Fruit fly (Drosophila melanogaster): ENCODE results near the gene CG10565.

Gene CG10565

dm6 chr3L:21175531-21176271, 39.5 kb upstream of the CG10565 start (continued):
- no peak for TF ChIP-seq Ravus (GFP tag; IDR thresholded peaks at IDR 0.05)
- no peak for TF ChIP-seq Aef1 (GFP tag; IDR thresholded peaks at IDR 0.05)
- peak; percentile 50; the same call in 1 of the 2 replicates for TF ChIP-seq MBD-R2 (GFP tag; IDR thresholded peaks at IDR 0.05)
- no peak for TF ChIP-seq grn (GFP tag; optimal IDR thresholded peaks at IDR 0.05)
- no peak for TF ChIP-seq CG3065 (GFP tag; optimal IDR thresholded peaks at IDR 0.05)
- no peak for TF ChIP-seq CG1529 (GFP tag; optimal IDR thresholded peaks at IDR 0.05)
- TF ChIP-seq CG1792 (GFP tag; optimal IDR thresholded peaks at IDR 0.05), result no peak
- TF ChIP-seq Opbp (GFP tag; IDR thresholded peaks at IDR 0.05; ENCODE audit: partially characterized antibody), result peak; percentile 22; the same call in 1 of the 3 replicates
- TF ChIP-seq ci (GFP tag; IDR thresholded peaks at IDR 0.05), result 0 out of 3 replicates have a peak, but pooled peaks have one; percentile 50
- TF ChIP-seq Bdp1 (GFP tag; optimal IDR thresholded peaks at IDR 0.05), result no peak
- TF ChIP-seq dimm (GFP tag; IDR thresholded peaks at IDR 0.05), result no peak
- no peak for TF ChIP-seq nerfin-2 (GFP tag; IDR thresholded peaks at IDR 0.05; ENCODE audit: partially characterized antibody)
- no peak for TF ChIP-seq mld (GFP tag; IDR thresholded peaks at IDR 0.05; ENCODE audit: partially characterized antibody)
- no peak for TF ChIP-seq cg (GFP tag; optimal IDR thresholded peaks at IDR 0.05)
- no peak for TF ChIP-seq CG18764 (GFP tag; optimal IDR thresholded peaks at IDR 0.05)
- no peak for TF ChIP-seq Sox100B (GFP tag; optimal IDR thresholded peaks at IDR 0.05)
- no peak for TF ChIP-seq CG13296 (GFP tag; optimal IDR thresholded peaks at IDR 0.05)
- TF ChIP-seq Ets97D (GFP tag; optimal IDR thresholded peaks at IDR 0.05), result peak; percentile 70
- no peak for TF ChIP-seq Bteb2 (GFP tag; optimal IDR thresholded peaks at IDR 0.05)
- no peak for TF ChIP-seq unpg (GFP tag; optimal IDR thresholded peaks at IDR 0.05)
- TF ChIP-seq BtbVII (GFP tag; optimal IDR thresholded peaks at IDR 0.05), result no peak
- TF ChIP-seq eve (GFP tag; optimal IDR thresholded peaks at IDR 0.05), result no peak
- peak; percentile 45 for TF ChIP-seq chn (GFP tag; optimal IDR thresholded peaks at IDR 0.05)
- TF ChIP-seq oc (tag; optimal IDR thresholded peaks at IDR 0.05), result no peak
- TF ChIP-seq CG4360 (GFP tag; IDR thresholded peaks at IDR 0.05), result peak; percentile 49; the same call in 1 of the 2 replicates
- no peak for TF ChIP-seq CG9609 (GFP tag; optimal IDR thresholded peaks at IDR 0.05)
- peak; percentile 38 for TF ChIP-seq ewg (GFP tag; optimal IDR thresholded peaks at IDR 0.05)
- TF ChIP-seq CG15479 (GFP tag; optimal IDR thresholded peaks at IDR 0.05), result no peak
- TF ChIP-seq Hr51 (GFP tag; optimal IDR thresholded peaks at IDR 0.05), result no peak
- TF ChIP-seq CG16815 (GFP tag; optimal IDR thresholded peaks at IDR 0.05), result no peak
- no peak for TF ChIP-seq Doc2 (GFP tag; IDR thresholded peaks at IDR 0.05)
- TF ChIP-seq Sry-δ (GFP tag; optimal IDR thresholded peaks at IDR 0.05), result peak; percentile 66
- TF ChIP-seq scrt (GFP tag; optimal IDR thresholded peaks at IDR 0.05), result no peak
- no peak for TF ChIP-seq Hr3 (GFP tag; optimal IDR thresholded peaks at IDR 0.05)
- peak; percentile 92 for TF ChIP-seq CG3995 (GFP tag; optimal IDR thresholded peaks at IDR 0.05)
- TF ChIP-seq CG42726 (GFP tag; IDR thresholded peaks at IDR 0.05; ENCODE audit: partially characterized antibody), result no peak
- no peak for TF ChIP-seq Usf (GFP tag; optimal IDR thresholded peaks at IDR 0.05)
- no peak for TF ChIP-seq CG8281 (tag; optimal IDR thresholded peaks at IDR 0.05)
- TF ChIP-seq maf-S (GFP tag; optimal IDR thresholded peaks at IDR 0.05), result no peak
- no peak for TF ChIP-seq odd (GFP tag; optimal IDR thresholded peaks at IDR 0.05)
- no peak for TF ChIP-seq CG1024 (GFP tag; IDR thresholded peaks at IDR 0.05)
- TF ChIP-seq Scr (GFP tag; IDR thresholded peaks at IDR 0.05; ENCODE audit: partially characterized antibody), result peak; percentile 53
- TF ChIP-seq Hand (GFP tag; optimal IDR thresholded peaks at IDR 0.05), result no peak
- no peak for TF ChIP-seq twi (tag; optimal IDR thresholded peaks at IDR 0.05)
- TF ChIP-seq CG4617 (GFP tag; optimal IDR thresholded peaks at IDR 0.05; ENCODE audit: borderline replicate concordance), result peak; percentile 82
- TF ChIP-seq lab (GFP tag; optimal IDR thresholded peaks at IDR 0.05), result no peak
- TF ChIP-seq bsh (GFP tag; optimal IDR thresholded peaks at IDR 0.05), result no peak
- no peak for TF ChIP-seq otp (GFP tag; IDR thresholded peaks at IDR 0.05)
- no peak for TF ChIP-seq ro (GFP tag; IDR thresholded peaks at IDR 0.05)

Measured in whole organism, embryonic.